Worm (Caenorhabditis elegans) whole organism, L1 larva: ENCODE results near the gene zipt-2.1.

ENCODE experiments used
- lin-13 ChIP-seq: fragments of 150-350 bp; optimal IDR thresholded peaks from 2 replicates; lab custom pipeline; 2014; ENCODE audit warnings: missing biosample characterization, missing genetic modification reagents, missing genetic modification characterization
- lsy-2 ChIP-seq, 2 experiments: fragments of 150-350 bp; optimal IDR thresholded peaks; 2 replicates each; lab custom pipeline; 2014; ENCODE audit warnings: missing biosample characterization in 2 of 2, missing genetic modification characterization in 2 of 2
- mep-1 ChIP-seq: fragments of 150-350 bp; optimal IDR thresholded peaks from 2 replicates; lab custom pipeline; 2014; ENCODE audit warnings: missing biosample characterization, missing genetic modification characterization

DNA sequence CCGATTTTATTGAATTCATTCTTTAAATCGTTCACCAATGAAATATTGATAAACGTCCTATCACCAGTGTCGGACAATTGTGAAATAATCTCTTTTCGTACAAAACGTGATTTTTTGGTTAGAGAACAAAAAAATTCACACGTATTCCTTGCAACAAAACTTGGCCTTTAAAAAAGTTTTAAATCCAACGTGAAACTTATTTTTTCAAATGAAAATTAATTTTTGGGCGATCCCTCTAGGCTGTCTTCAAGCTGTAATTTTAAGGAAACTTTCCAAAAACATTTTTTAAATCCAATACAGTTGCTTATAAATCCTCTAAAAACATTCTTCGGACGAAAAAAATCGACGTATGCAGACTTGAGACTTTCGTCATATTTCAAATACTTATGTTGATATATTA is 44.8 kb upstream of the zipt-2.1 start, which contains the start of gene T25B9.5:
- TF ChIP-seq mep-1 (tag; lab: Kevin White, UChicago) (no peak), lin-13 (GFP tag; lab: Kevin White, UChicago) (no peak), lsy-2 (tag; optimal IDR thresholded peaks at IDR 0.05; lab: Kevin White, UChicago) (no peak)
